Fruit fly (Drosophila melanogaster) whole organism, embryonic: ENCODE data around the gene Root.

Experiments used
- Adf1 ChIP-seq: fragments of 200-800 bp; sonication (Bioruptor generic); IDR thresholded peaks from 2 replicates; pipeline ENCODE4 v1.3.6; 2022; ENCODE audit warnings: missing biosample characterization, missing genetic modification characterization
- Atf6 ChIP-seq: fragments of 200-800 bp; sonication (Bioruptor generic); IDR thresholded peaks from 2 replicates; pipeline ENCODE4 v1.3.6; 2022; ENCODE audit warnings: missing biosample characterization, missing genetic modification characterization
- CG10543 ChIP-seq: fragments of 200-800 bp; sonication (Bioruptor generic); optimal IDR thresholded peaks from 3 replicates; lab custom pipeline; 2017; ENCODE audit warnings: missing biosample characterization, mild to moderate bottlenecking, missing genetic modification characterization, moderate library complexity
- CG11456 ChIP-seq: fragments of 200-800 bp; sonication (Bioruptor generic); IDR thresholded peaks from 3 replicates; pipeline ENCODE4 v1.3.6; 2022; ENCODE audit warnings: missing biosample characterization, missing genetic modification characterization
- CG11560 ChIP-seq: fragments of 200-800 bp; sonication (Bioruptor generic); IDR thresholded peaks from 3 replicates; pipeline ENCODE4 v1.3.6; 2022; ENCODE audit warnings: missing biosample characterization, missing genetic modification characterization
- CG12219 ChIP-seq: fragments of 200-800 bp; sonication (Bioruptor generic); optimal IDR thresholded peaks from 3 replicates; lab custom pipeline; 2018; ENCODE audit warnings: missing biosample characterization, mild to moderate bottlenecking, missing genetic modification characterization
- CG1602 ChIP-seq: fragments of 200-800 bp; sonication (Bioruptor generic); optimal IDR thresholded peaks from 3 replicates; lab custom pipeline; 2016; ENCODE audit warnings: missing biosample characterization, missing genetic modification characterization
- CG16779 ChIP-seq: fragments of 200-800 bp; sonication (Bioruptor generic); IDR thresholded peaks from 2 replicates; pipeline ENCODE4 v1.3.6; 2022; ENCODE audit warnings: missing biosample characterization, missing genetic modification characterization
- CG17328 ChIP-seq: fragments of 200-800 bp; sonication (Bioruptor generic); IDR thresholded peaks from 2 replicates; pipeline ENCODE4 v1.3.6; 2022; ENCODE audit warnings: missing biosample characterization, missing genetic modification characterization
- CG17829 ChIP-seq: fragments of 200-800 bp; optimal IDR thresholded peaks from 2 replicates; lab custom pipeline; 2019; ENCODE audit warnings: missing biosample characterization, mild to moderate bottlenecking, missing genetic modification characterization, moderate library complexity
- CG2889 ChIP-seq: fragments of 200-800 bp; sonication (Bioruptor generic); IDR thresholded peaks from 3 replicates; pipeline ENCODE4 v1.3.6; 2022; ENCODE audit warnings: missing biosample characterization, missing genetic modification characterization
- CG33557 ChIP-seq: fragments of 200-800 bp; sonication (Bioruptor generic); optimal IDR thresholded peaks from 2 replicates; lab custom pipeline; 2019; ENCODE audit warnings: missing biosample characterization, mild to moderate bottlenecking, missing genetic modification characterization, moderate library complexity
- CG3407 ChIP-seq: fragments of 200-800 bp; sonication (Bioruptor generic); optimal IDR thresholded peaks from 2 replicates; lab custom pipeline; 2018; ENCODE audit warnings: missing biosample characterization, mild to moderate bottlenecking, missing genetic modification characterization
- CG34376 ChIP-seq: fragments of 200-800 bp; sonication (Bioruptor generic); optimal IDR thresholded peaks from 2 replicates; lab custom pipeline; 2018; ENCODE audit warnings: missing biosample characterization, mild to moderate bottlenecking, missing genetic modification characterization
- CG5953 ChIP-seq: fragments of 200-800 bp; sonication (Bioruptor generic); IDR thresholded peaks from 2 replicates; pipeline ENCODE4 v1.3.6; 2022; ENCODE audit warnings: missing biosample characterization, missing genetic modification characterization
- CG6254 ChIP-seq: fragments of 200-800 bp; sonication (Bioruptor generic); optimal IDR thresholded peaks from 3 replicates; lab custom pipeline; 2017; ENCODE audit warnings: mild to moderate bottlenecking, missing biosample characterization, missing genetic modification reagents, missing genetic modification characterization
- CG6765 ChIP-seq: fragments of 200-800 bp; sonication (Bioruptor generic); optimal IDR thresholded peaks from 3 replicates; lab custom pipeline; 2017; ENCODE audit warnings: missing biosample characterization, mild to moderate bottlenecking, missing genetic modification characterization
- CG6813 ChIP-seq: fragments of 200-800 bp; sonication (Bioruptor generic); optimal IDR thresholded peaks from 2 replicates; lab custom pipeline; 2017; ENCODE audit warnings: missing biosample characterization, missing genetic modification characterization, mild to moderate bottlenecking, moderate library complexity, missing genetic modification reagents
- CG9797 ChIP-seq: fragments of 200-800 bp; sonication (Bioruptor generic); optimal IDR thresholded peaks from 3 replicates; lab custom pipeline; 2018; ENCODE audit warnings: missing biosample characterization, mild to moderate bottlenecking, missing genetic modification characterization
- Dfd ChIP-seq, 2 experiments: fragments of >200 bp; optimal IDR thresholded peaks; 2 replicates each; lab custom pipeline; 2017; ENCODE audit warnings: missing biosample characterization in 2 of 2, missing genetic modification characterization in 2 of 2
- Dll ChIP-seq: fragments of 200-800 bp; sonication (Bioruptor generic); IDR thresholded peaks from 4 replicates; pipeline ENCODE4 v1.3.6; 2022; ENCODE audit warnings: missing biosample characterization, missing genetic modification characterization; ENCODE audit not compliant: partially characterized antibody
- Dp ChIP-seq: fragments of 200-800 bp; sonication (Bioruptor generic); optimal IDR thresholded peaks from 2 replicates; lab custom pipeline; 2018; ENCODE audit warnings: missing biosample characterization, mild to moderate bottlenecking, missing genetic modification characterization, moderate library complexity
- Hand ChIP-seq: fragments of 200-800 bp; sonication (Bioruptor generic); optimal IDR thresholded peaks from 2 replicates; lab custom pipeline; 2017; ENCODE audit warnings: mild to moderate bottlenecking, missing biosample characterization, missing genetic modification reagents, missing genetic modification characterization
- Hsf ChIP-seq: fragments of 200-800 bp; sonication (Bioruptor generic); optimal IDR thresholded peaks from 3 replicates; lab custom pipeline; 2016; ENCODE audit warnings: missing biosample characterization, missing genetic modification characterization
- MBD-R2 ChIP-seq: fragments of 200-800 bp; sonication (Bioruptor generic); IDR thresholded peaks from 2 replicates; pipeline ENCODE4 v1.3.6; 2022; ENCODE audit warnings: missing biosample characterization, missing genetic modification characterization
- Max ChIP-seq: fragments of 200-800 bp; sonication (Bioruptor generic); optimal IDR thresholded peaks from 2 replicates; lab custom pipeline; 2016; ENCODE audit warnings: missing biosample characterization, mild to moderate bottlenecking, missing genetic modification characterization
- Mrtf ChIP-seq: fragments of 200-800 bp; sonication (Bioruptor generic); IDR thresholded peaks from 3 replicates; pipeline ENCODE4 v1.3.6; 2022; ENCODE audit warnings: missing biosample characterization, missing genetic modification characterization
- NFAT ChIP-seq: fragments of 200-800 bp; sonication (Bioruptor generic); IDR thresholded peaks from 2 replicates; pipeline ENCODE4 v1.3.6; 2022; ENCODE audit warnings: missing biosample characterization, missing genetic modification characterization
- Pdp1 ChIP-seq, 2 experiments: fragments of 200-800 bp; sonication (Bioruptor generic); optimal IDR thresholded peaks; 3 replicates each; lab custom pipeline; 2016; ENCODE audit warnings: missing biosample characterization in 2 of 2, missing genetic modification characterization in 2 of 2, mild to moderate bottlenecking in 1 of 2, moderate library complexity in 1 of 2
- TFAM ChIP-seq: fragments of 200-800 bp; sonication (Bioruptor generic); optimal IDR thresholded peaks from 2 replicates; lab custom pipeline; 2017; ENCODE audit warnings: missing biosample characterization, missing genetic modification characterization, inconsistent platforms
- Tbp ChIP-seq: fragments of >200 bp; optimal IDR thresholded peaks from 2 replicates; lab custom pipeline; 2018; ENCODE audit warnings: missing biosample characterization, missing genetic modification characterization
- Usf ChIP-seq: fragments of 200-800 bp; sonication (Bioruptor generic); optimal IDR thresholded peaks from 2 replicates; lab custom pipeline; 2017; ENCODE audit warnings: missing genotype, missing biosample characterization, missing genetic modification characterization
- amos ChIP-seq: fragments of 200-800 bp; sonication (Bioruptor generic); IDR thresholded peaks from 2 replicates; pipeline ENCODE4 v1.3.6; 2022; ENCODE audit warnings: missing biosample characterization, missing genetic modification characterization; ENCODE audit not compliant: partially characterized antibody
- bcd ChIP-seq: fragments of 200-800 bp; sonication (Bioruptor generic); optimal IDR thresholded peaks from 2 replicates; lab custom pipeline; 2017; ENCODE audit warnings: missing biosample characterization, mild to moderate bottlenecking, missing genetic modification characterization
- bowl ChIP-seq: fragments of 200-800 bp; sonication (Bioruptor generic); IDR thresholded peaks from 2 replicates; pipeline ENCODE4 v1.3.6; 2022; ENCODE audit warnings: missing biosample characterization, missing genetic modification characterization
- cato ChIP-seq: fragments of 200-800 bp; sonication (Bioruptor generic); optimal IDR thresholded peaks from 2 replicates; lab custom pipeline; 2016; ENCODE audit warnings: missing biosample characterization, missing genetic modification characterization, borderline replicate concordance
- caup ChIP-seq: fragments of 200-800 bp; sonication (Bioruptor generic); optimal IDR thresholded peaks from 3 replicates; lab custom pipeline; 2017; ENCODE audit warnings: missing biosample characterization, mild to moderate bottlenecking, missing genetic modification characterization, moderate library complexity; ENCODE audit not compliant: severe bottlenecking
- dan ChIP-seq: fragments of 200-800 bp; sonication (Bioruptor generic); IDR thresholded peaks from 2 replicates; pipeline ENCODE4 v1.3.6; 2022; ENCODE audit warnings: missing biosample characterization, missing genetic modification characterization
- ewg ChIP-seq: fragments of 200-800 bp; sonication (Bioruptor generic); optimal IDR thresholded peaks from 3 replicates; lab custom pipeline; 2017; ENCODE audit warnings: mild to moderate bottlenecking, missing biosample characterization, missing genetic modification reagents, missing genetic modification characterization
- gsb ChIP-seq: fragments of 200-800 bp; sonication (Bioruptor generic); IDR thresholded peaks from 2 replicates; pipeline ENCODE4 v1.3.6; 2022; ENCODE audit warnings: missing biosample characterization, missing genetic modification characterization
- hkb ChIP-seq, 2 experiments: fragments of 200-800 bp in 1 of 2; fragments of >200 bp in 1 of 2; sonication (Bioruptor generic) in 1 of 2; IDR thresholded peaks in 1 of 2; optimal IDR thresholded peaks in 1 of 2; 2 replicates each; pipeline versions ENCODE4 v1.3.6 to Lab custom; 2017 to 2022; ENCODE audit warnings: missing biosample characterization in 1 of 2, missing genetic modification characterization in 1 of 2
- klu ChIP-seq: fragments of 200-800 bp; sonication (Bioruptor generic); IDR thresholded peaks from 2 replicates; pipeline ENCODE4 v1.3.6; 2022; ENCODE audit warnings: missing biosample characterization, missing genetic modification characterization
- mam ChIP-seq: fragments of 200-800 bp; sonication (Bioruptor generic); optimal IDR thresholded peaks from 3 replicates; lab custom pipeline; 2016; ENCODE audit warnings: missing biosample characterization, missing genetic modification characterization
- nerfin-1 ChIP-seq: fragments of 200-800 bp; sonication (Bioruptor generic); optimal IDR thresholded peaks from 3 replicates; lab custom pipeline; 2019; ENCODE audit warnings: missing biosample characterization, mild to moderate bottlenecking, missing genetic modification characterization, moderate library complexity
- odd ChIP-seq: fragments of 200-800 bp; sonication (Bioruptor generic); optimal IDR thresholded peaks from 2 replicates; lab custom pipeline; 2017; ENCODE audit warnings: missing biosample characterization, mild to moderate bottlenecking, missing genetic modification characterization
- pb ChIP-seq: fragments of 200-800 bp; sonication (Bioruptor generic); optimal IDR thresholded peaks from 3 replicates; lab custom pipeline; 2016; ENCODE audit warnings: missing biosample characterization, missing genetic modification characterization
- pros ChIP-seq: fragments of 200-800 bp; sonication (Bioruptor generic); optimal IDR thresholded peaks from 3 replicates; lab custom pipeline; 2019; ENCODE audit warnings: missing biosample characterization, mild to moderate bottlenecking, missing genetic modification characterization, moderate library complexity
- z ChIP-seq: fragments of 200-800 bp; sonication (Bioruptor generic); IDR thresholded peaks from 3 replicates; pipeline ENCODE4 v1.3.6; 2022; ENCODE audit warnings: missing biosample characterization, missing genetic modification characterization

Gene Root

DNA sequence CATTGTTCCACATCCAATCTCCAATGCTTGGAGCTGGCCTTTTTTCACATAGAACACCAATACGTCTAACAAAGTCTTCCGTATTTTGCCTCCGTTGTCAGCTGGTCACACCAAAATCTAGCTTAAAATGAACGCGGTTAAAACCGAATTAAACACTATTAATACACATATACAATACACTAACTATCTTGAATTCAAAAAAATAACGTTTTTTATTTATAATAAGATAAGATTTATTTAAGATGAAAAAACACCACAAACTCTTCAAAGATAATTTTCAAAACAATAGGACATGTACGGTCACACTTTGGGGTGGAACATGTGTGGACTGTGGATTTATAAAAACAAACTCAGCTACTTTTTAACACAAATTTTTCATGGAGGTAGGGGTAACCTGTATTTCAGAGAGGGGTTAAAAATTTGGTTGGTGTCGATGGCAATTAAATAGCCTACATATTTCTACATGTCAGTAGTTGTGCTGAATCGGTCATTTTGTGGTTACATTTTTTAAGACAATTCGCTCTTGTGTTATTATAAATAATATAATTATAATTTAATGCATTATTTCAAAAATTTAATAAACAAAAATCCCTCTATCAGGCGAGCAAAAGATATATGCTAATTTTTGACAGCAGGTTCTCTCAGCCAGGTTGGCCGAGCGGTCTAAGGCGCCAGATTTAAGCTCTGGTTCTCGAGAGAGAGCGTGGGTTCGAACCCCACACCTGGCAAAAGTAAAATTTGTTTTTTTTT is 591 bp upstream of the Root start, which contains the start of gene CG13605 (continued):
- TF ChIP-seq CG34376 (GFP tag; lab: Kevin White, UChicago) = peak; percentile 21
- TF ChIP-seq mam (GFP tag; lab: Kevin White, UChicago) = peak; percentile 81
- no peak for TF ChIP-seq hkb (optimal IDR thresholded peaks at IDR 0.05; lab: Kevin White, UChicago)
- peak; percentile 81 for TF ChIP-seq hkb (GFP tag; IDR thresholded peaks at IDR 0.05; lab: Robert Waterston, UW)
- TF ChIP-seq klu = peak; percentile 46; the same call in 1 of the 2 replicates
- peak; percentile 51; the same call in 3 of the 4 replicates for TF ChIP-seq Dll (GFP tag; lab: Robert Waterston, UW)
- 0 out of 3 replicates have a peak, but pooled peaks have one; percentile 35 for TF ChIP-seq CG2889 (GFP tag; lab: Robert Waterston, UW)
- peak; percentile 72 for TF ChIP-seq odd (GFP tag; lab: Kevin White, UChicago)
- no peak for TF ChIP-seq z (GFP tag; lab: Robert Waterston, UW)
- TF ChIP-seq CG3407 = peak; percentile 9
- TF ChIP-seq Hand (GFP tag; lab: Kevin White, UChicago) = peak; percentile 69
- no peak for TF ChIP-seq pros
- peak; percentile 48; the same call in 1 of the 2 replicates for TF ChIP-seq MBD-R2 (GFP tag; lab: Robert Waterston, UW)
- peak; percentile 60; the same call in 1 of the 2 replicates for TF ChIP-seq CG16779 (GFP tag; lab: Robert Waterston, UW)
- no peak for TF ChIP-seq dan (GFP tag; lab: Robert Waterston, UW)
- peak; percentile 75 for TF ChIP-seq CG12219
- peak; percentile 77 for TF ChIP-seq CG6254 (GFP tag; lab: Kevin White, UChicago)
- no peak for TF ChIP-seq Tbp
- peak; percentile 47 to 48 for TF ChIP-seq Pdp1 (GFP tag; optimal IDR thresholded peaks at IDR 0.05; lab: Kevin White, UChicago)
- peak; percentile 35 for TF ChIP-seq ewg (GFP tag; lab: Kevin White, UChicago)
- peak; percentile 88 for TF ChIP-seq caup (GFP tag; lab: Kevin White, UChicago)
- TF ChIP-seq CG5953 = no peak
- peak; percentile 73 for TF ChIP-seq CG17829 (tag; lab: Kevin White, UChicago)
- peak; percentile 90 for TF ChIP-seq CG9797
- TF ChIP-seq pb (GFP tag; lab: Kevin White, UChicago) = no peak
- TF ChIP-seq CG6765 = peak; percentile 85
- peak; percentile 63; the same call in 1 of the 2 replicates for TF ChIP-seq amos (GFP tag; lab: Robert Waterston, UW)
- TF ChIP-seq NFAT = peak; percentile 89
- TF ChIP-seq CG33557 (GFP tag; lab: Kevin White, UChicago) = peak; percentile 6
- peak; percentile 69 for TF ChIP-seq Atf6 (GFP tag; lab: Robert Waterston, UW)
- TF ChIP-seq Max (GFP tag; lab: Kevin White, UChicago) = peak; percentile 34
- TF ChIP-seq CG11456 (GFP tag; lab: Robert Waterston, UW) = peak; percentile 85
- peak; percentile 42 for TF ChIP-seq CG10543 (GFP tag; lab: Kevin White, UChicago)
- peak; percentile 54 for TF ChIP-seq Hsf
- peak; percentile 69 for TF ChIP-seq CG17328 (GFP tag; lab: Robert Waterston, UW)
- peak; percentile 53 for TF ChIP-seq gsb (GFP tag; lab: Robert Waterston, UW)
- TF ChIP-seq CG6813 (GFP tag; lab: Kevin White, UChicago) = peak; percentile 78
- TF ChIP-seq TFAM (GFP tag; lab: Kevin White, UChicago) = no peak
- no peak for TF ChIP-seq Dfd (GFP tag; optimal IDR thresholded peaks at IDR 0.05; lab: Kevin White, UChicago)
- no peak for TF ChIP-seq CG11560 (tag; lab: Robert Waterston, UW)
- peak; percentile 68 for TF ChIP-seq nerfin-1 (tag; lab: Kevin White, UChicago)
- peak; percentile 70 for TF ChIP-seq bcd (GFP tag; lab: Kevin White, UChicago)
- TF ChIP-seq Mrtf (GFP tag; lab: Robert Waterston, UW) = peak; percentile 61; the same call in 2 of the 3 replicates
- TF ChIP-seq Dp (GFP tag; lab: Kevin White, UChicago) = peak; percentile 80
- TF ChIP-seq cato (GFP tag; lab: Kevin White, UChicago) = peak; percentile 4
- 0 out of 2 replicates have a peak, but pooled peaks have one; percentile 13 for TF ChIP-seq bowl
- TF ChIP-seq CG1602 (GFP tag; lab: Kevin White, UChicago) = peak; percentile 27
- TF ChIP-seq Usf (GFP tag; lab: Kevin White, UChicago) = peak; percentile 38
- TF ChIP-seq Adf1 = 0 out of 2 replicates have a peak, but pooled peaks have one; percentile 34
